Fruit fly (Drosophila melanogaster) Kc167 (cell line): Measurements from ENCODE around the gene Grip91.

Experiments
- Myc ChIP-seq: fragments of >200 bp; optimal IDR thresholded peaks from 2 replicates; lab custom pipeline; 2017; ENCODE audit warnings: missing external identifiers
- Sin3A ChIP-seq: fragments of >200 bp; optimal IDR thresholded peaks from 2 replicates; lab custom pipeline; 2018; ENCODE audit warnings: missing external identifiers
- h ChIP-seq: fragments of >200 bp; optimal IDR thresholded peaks from 3 replicates; lab custom pipeline; 2018; ENCODE audit warnings: missing external identifiers
- insv ChIP-seq: fragments of >200 bp; optimal IDR thresholded peaks from 3 replicates; lab custom pipeline; 2018; ENCODE audit warnings: missing external identifiers
- psq ChIP-seq: fragments of >200 bp; optimal IDR thresholded peaks from 2 replicates; lab custom pipeline; 2017; ENCODE audit warnings: missing external identifiers
- ttk ChIP-seq: sonication (Bioruptor generic); optimal IDR thresholded peaks from 2 replicates; lab custom pipeline; 2017; ENCODE audit warnings: missing external identifiers

Grip91 gene

dm6 chrX:13744599-13745052 lies at the start of gene Grip91:
Gene Grip91, minus strand, starts transcription at chrX:13744683.
- TF ChIP-seq Sin3A (lab: Kevin White, UChicago): no peak
- no peak for TF ChIP-seq psq (lab: Kevin White, UChicago)
- TF ChIP-seq h: no peak
- TF ChIP-seq insv (lab: Kevin White, UChicago): no peak
- no peak for TF ChIP-seq ttk (lab: Kevin White, UChicago)
- no peak for TF ChIP-seq Myc (lab: Kevin White, UChicago)

- TF ChIP-seq psq (lab: Kevin White, UChicago) (no peak), h (no peak), Sin3A (lab: Kevin White, UChicago) (no peak), insv (lab: Kevin White, UChicago) (no peak), Myc (lab: Kevin White, UChicago) (no peak), ttk (lab: Kevin White, UChicago) (no peak)
Measured at dm6 chrX:13792463-13792862, 48.0 kb upstream of the Grip91 start.

dm6 chrX:13791011-13791410 lies 46.5 kb upstream of the Grip91 start, which contains the start of gene CG10993:
Gene CG10993, minus strand, starts transcription at chrX:13791111.
- TF ChIP-seq Myc (lab: Kevin White, UChicago) (no peak), psq (lab: Kevin White, UChicago) (no peak), ttk (lab: Kevin White, UChicago) (no peak), insv (lab: Kevin White, UChicago) (no peak), h (no peak), Sin3A (lab: Kevin White, UChicago) (no peak)

dm6 chrX:13788973-13789682 lies 44.6 kb upstream of the Grip91 start:
- TF ChIP-seq Myc (lab: Kevin White, UChicago) (no peak), Sin3A (lab: Kevin White, UChicago) (no peak), ttk (lab: Kevin White, UChicago) (no peak), insv (lab: Kevin White, UChicago) (no peak), h (no peak), psq (lab: Kevin White, UChicago) (no peak)

dm6 chrX:13787282-13787850 lies 42.9 kb upstream of the Grip91 start:
- TF ChIP-seq Sin3A (lab: Kevin White, UChicago) (no peak), ttk (lab: Kevin White, UChicago) (no peak), Myc (lab: Kevin White, UChicago) (no peak), h (no peak), insv (lab: Kevin White, UChicago) (no peak), psq (lab: Kevin White, UChicago) (no peak)

dm6 chrX:13786037-13786667 lies 41.7 kb upstream of the Grip91 start:
- TF ChIP-seq h (no peak), insv (lab: Kevin White, UChicago) (no peak), psq (lab: Kevin White, UChicago) (no peak), Sin3A (lab: Kevin White, UChicago) (no peak), ttk (lab: Kevin White, UChicago) (no peak)

dm6 chrX:13783958-13784907 lies 39.8 kb upstream of the Grip91 start:
- TF ChIP-seq h: no peak
- no peak for TF ChIP-seq Myc (lab: Kevin White, UChicago)
- no peak for TF ChIP-seq insv (lab: Kevin White, UChicago)
- no peak for TF ChIP-seq psq (lab: Kevin White, UChicago)
- TF ChIP-seq ttk (lab: Kevin White, UChicago): no peak
- no peak for TF ChIP-seq Sin3A (lab: Kevin White, UChicago)

dm6 chrX:13783534-13783949 lies 39.1 kb upstream of the Grip91 start, which contains the start of gene inaE:
Gene inaE, plus strand, starts transcription at chrX:13783714.
- TF ChIP-seq h (no peak), Sin3A (lab: Kevin White, UChicago) (no peak), insv (lab: Kevin White, UChicago) (no peak), psq (lab: Kevin White, UChicago) (no peak), ttk (lab: Kevin White, UChicago) (no peak), Myc (lab: Kevin White, UChicago) (no peak)

dm6 chrX:13781739-13782502 lies 37.4 kb upstream of the Grip91 start, which contains the start of the genes CtsB and amrt:
Gene CtsB, minus strand, starts transcription at chrX:13782170.
Gene amrt, plus strand, starts transcription at chrX:13782459.
- no peak for TF ChIP-seq h
- TF ChIP-seq insv (lab: Kevin White, UChicago): no peak
- TF ChIP-seq ttk (lab: Kevin White, UChicago): no peak
- TF ChIP-seq psq (lab: Kevin White, UChicago): no peak
- peak; percentile 11 for TF ChIP-seq Sin3A (lab: Kevin White, UChicago)
- TF ChIP-seq Myc (lab: Kevin White, UChicago): no peak

- TF ChIP-seq Myc (lab: Kevin White, UChicago) (no peak), insv (lab: Kevin White, UChicago) (no peak), Sin3A (lab: Kevin White, UChicago) (no peak), h (no peak), ttk (lab: Kevin White, UChicago) (no peak), psq (lab: Kevin White, UChicago) (no peak)
Measured at dm6 chrX:13779696-13780095, 35.2 kb upstream of the Grip91 start.
